Fruit fly (Drosophila melanogaster): ENCODE results near the gene CG5968.

dm6 chr2L:16529485-16530413, 20.0 kb downstream of the CG5968 start:
- TF ChIP-seq CTCF (optimal IDR thresholded peaks at IDR 0.05) (no peak), CG8478 (optimal IDR thresholded peaks at IDR 0.05) (no peak)
